Worm (Caenorhabditis elegans): ENCODE data around the gene F19C7.2.

DNA sequence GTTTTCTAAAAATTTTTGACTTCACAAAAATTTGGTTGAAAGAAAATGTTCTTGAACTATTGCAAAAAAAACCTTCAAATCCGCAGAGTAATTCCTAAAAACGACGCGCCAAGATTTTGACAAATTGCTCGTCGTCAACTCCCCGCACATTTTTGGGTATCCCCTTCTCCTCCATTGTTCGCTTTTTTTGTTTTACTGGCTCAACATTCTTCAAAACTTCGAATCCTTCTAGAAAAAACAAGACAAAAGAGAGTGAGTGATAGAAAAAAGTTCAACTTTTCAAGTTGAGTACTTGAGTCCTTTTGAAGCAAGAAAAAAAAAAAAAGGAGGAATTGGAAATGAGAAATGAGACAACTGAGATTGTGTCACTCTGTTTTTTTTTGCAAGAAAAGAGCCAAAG lies 22.9 kb upstream of the F19C7.2 start:
- TF ChIP-seq W03F9.2 (tag; optimal IDR thresholded peaks at IDR 0.05) (no peak), him-1 (tag; optimal IDR thresholded peaks at IDR 0.05) (no peak), dao-5 (tag; optimal IDR thresholded peaks at IDR 0.05) (no peak)

Data from whole organism, L4/young adult.